Worm (Caenorhabditis elegans): ENCODE measurements around the gene F01F1.15.

DNA sequence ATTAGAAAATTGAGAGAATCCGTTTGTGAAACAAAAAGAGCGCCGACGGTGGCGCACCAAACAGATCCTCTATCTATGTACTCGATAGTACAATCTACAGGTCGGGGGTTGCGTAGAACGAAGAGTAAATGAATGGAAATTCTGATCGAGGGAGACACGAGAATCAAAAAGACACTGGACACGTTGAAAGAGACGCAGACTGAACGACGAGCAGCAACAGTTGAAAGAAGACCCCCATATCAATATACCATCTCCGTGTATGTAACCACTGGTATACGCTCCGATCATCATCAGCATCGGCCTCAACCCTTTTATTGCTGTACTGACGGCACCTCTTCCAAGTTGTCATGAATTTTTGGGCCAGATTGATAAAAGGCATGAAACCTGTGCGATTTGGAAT lies 33.1 kb downstream of the F01F1.15 start:
- TF ChIP-seq elt-3 (tag; optimal IDR thresholded peaks at IDR 0.05) (no peak), ces-1 (GFP tag; optimal IDR thresholded peaks at IDR 0.05) (no peak), dpl-1 (GFP tag; optimal IDR thresholded peaks at IDR 0.05) (no peak)
